Worm (Caenorhabditis elegans) whole organism, midembryonic: ENCODE results near the gene C33F10.4.

Experiments
- T22C8.4 ChIP-seq: fragments of 200-800 bp; sonication (Bioruptor generic); IDR thresholded peaks from 2 replicates; pipeline ENCODE4 v1.3.6; 2022; ENCODE audit warnings: missing genetic modification characterization, missing compliant biosample characterization
- cog-1 ChIP-seq: sonication (generic microtip); optimal IDR thresholded peaks from 2 replicates; lab custom pipeline; 2016; ENCODE audit warnings: missing genetic modification characterization, missing compliant biosample characterization
- flt-1 ChIP-seq: fragments of 200-800 bp; sonication (Bioruptor generic); IDR thresholded peaks from 2 replicates; pipeline ENCODE4 v1.3.6; 2022; ENCODE audit warnings: missing genetic modification characterization, missing compliant biosample characterization
- med-1 ChIP-seq: sonication (generic microtip); optimal IDR thresholded peaks from 2 replicates; lab custom pipeline; 2017; ENCODE audit warnings: missing genetic modification characterization, mild to moderate bottlenecking, missing compliant biosample characterization, antibody characterized with exemption, missing genetic modification reagents; ENCODE audit not compliant: insufficient read depth
- ref-1 ChIP-seq: fragments of 200-800 bp; sonication (Bioruptor generic); conservative IDR thresholded peaks from 2 replicates; pipeline ENCODE4 v1.3.6; 2022; ENCODE audit warnings: missing genetic modification reagents, missing genetic modification characterization, missing compliant biosample characterization
- ztf-23 ChIP-seq: fragments of 200-800 bp; sonication (Bioruptor generic); IDR thresholded peaks from 2 replicates; pipeline ENCODE4 v1.3.6; 2022; ENCODE audit warnings: missing genetic modification reagents, missing genetic modification characterization, missing compliant biosample characterization
- ztf-29 ChIP-seq: fragments of 200-800 bp; sonication (Bioruptor generic); IDR thresholded peaks from 2 replicates; pipeline ENCODE4 v1.3.6; 2022; ENCODE audit warnings: missing genetic modification reagents, missing genetic modification characterization, missing compliant biosample characterization

ce11 chrII:4755654-4756053 is 39.9 kb upstream of the C33F10.4 start:
- TF ChIP-seq flt-1 (GFP tag; lab: Robert Waterston, UW): no peak
- TF ChIP-seq med-1 (GFP tag; lab: Kevin White, UChicago): no peak
- no peak for TF ChIP-seq ref-1 (GFP tag; lab: Robert Waterston, UW)
- TF ChIP-seq cog-1: no peak
- no peak for TF ChIP-seq ztf-23 (GFP tag; lab: Robert Waterston, UW)
- no peak for TF ChIP-seq T22C8.4 (GFP tag; lab: Robert Waterston, UW)
- TF ChIP-seq ztf-29: no peak
